Fruit fly (Drosophila melanogaster) whole organism, prepupa: ENCODE data around the gene JIL-1.
A peak's percentile ranks its signal among the peaks of the same experiment; 100 is the strongest.

Experiments
- Blimp-1 ChIP-seq: fragments of 200-800 bp; sonication (Bioruptor generic); optimal IDR thresholded peaks from 3 replicates; lab custom pipeline; 2017; ENCODE audit warnings: missing biosample characterization, missing genetic modification characterization, mild to moderate bottlenecking, moderate library complexity, missing genetic modification reagents
- CG10669 ChIP-seq: fragments of 200-800 bp; sonication (Bioruptor generic); optimal IDR thresholded peaks from 3 replicates; lab custom pipeline; 2018; ENCODE audit warnings: missing biosample characterization, mild to moderate bottlenecking, missing genetic modification characterization, moderate library complexity
- CG11294 ChIP-seq: fragments of 200-800 bp; sonication (Bioruptor generic); IDR thresholded peaks from 2 replicates; pipeline ENCODE4 v1.3.6; 2022; ENCODE audit warnings: missing biosample characterization, missing genetic modification characterization
- CG11762 ChIP-seq: fragments of 200-800 bp; sonication (Bioruptor generic); optimal IDR thresholded peaks from 3 replicates; lab custom pipeline; 2016; ENCODE audit warnings: missing biosample characterization, missing genetic modification characterization; ENCODE audit not compliant: insufficient read depth
- CG11902 ChIP-seq: fragments of 200-800 bp; sonication (Bioruptor generic); optimal IDR thresholded peaks from 3 replicates; lab custom pipeline; 2016; ENCODE audit warnings: missing biosample characterization, missing genetic modification characterization
- CG15336 ChIP-seq: fragments of 200-800 bp; sonication (Bioruptor generic); IDR thresholded peaks from 2 replicates; pipeline ENCODE4 v1.3.6; 2022; ENCODE audit warnings: missing biosample characterization, missing genetic modification characterization
- CG3032 ChIP-seq: fragments of 200-800 bp; optimal IDR thresholded peaks from 2 replicates; lab custom pipeline; 2019; ENCODE audit warnings: missing biosample characterization, mild to moderate bottlenecking, missing genetic modification characterization, moderate library complexity
- CG31627 ChIP-seq: fragments of 200-800 bp; sonication (Bioruptor generic); optimal IDR thresholded peaks from 3 replicates; lab custom pipeline; 2016; ENCODE audit warnings: missing biosample characterization, missing genetic modification characterization
- CG34406 ChIP-seq: fragments of 200-800 bp; sonication (Bioruptor generic); optimal IDR thresholded peaks from 3 replicates; lab custom pipeline; 2016; ENCODE audit warnings: missing biosample characterization, missing genetic modification characterization
- CG3919 ChIP-seq: fragments of 200-800 bp; sonication (Bioruptor generic); optimal IDR thresholded peaks from 3 replicates; lab custom pipeline; 2016; ENCODE audit warnings: missing biosample characterization, missing genetic modification characterization
- CG4318 ChIP-seq: fragments of 200-800 bp; sonication (Bioruptor generic); optimal IDR thresholded peaks from 3 replicates; lab custom pipeline; 2017; ENCODE audit warnings: missing biosample characterization, mild to moderate bottlenecking, missing genetic modification characterization
- CG6163 ChIP-seq: fragments of 200-800 bp; sonication (Bioruptor generic); IDR thresholded peaks from 3 replicates; pipeline ENCODE4 v1.3.6; 2022; ENCODE audit warnings: missing biosample characterization, missing genetic modification characterization
- CG6276 ChIP-seq: fragments of 200-800 bp; sonication (Bioruptor generic); optimal IDR thresholded peaks from 2 replicates; lab custom pipeline; 2017; ENCODE audit warnings: missing biosample characterization, mild to moderate bottlenecking, missing genetic modification characterization
- CG6792 ChIP-seq: fragments of 200-800 bp; sonication (Bioruptor generic); optimal IDR thresholded peaks from 3 replicates; lab custom pipeline; 2016; ENCODE audit warnings: missing biosample characterization, missing genetic modification characterization
- CG6808 ChIP-seq: fragments of 200-800 bp; sonication (Bioruptor generic); optimal IDR thresholded peaks from 3 replicates; lab custom pipeline; 2017; ENCODE audit warnings: missing biosample characterization, missing genetic modification characterization, mild to moderate bottlenecking, moderate library complexity, missing genetic modification reagents
- CG6854 ChIP-seq: fragments of 200-800 bp; sonication (Bioruptor generic); optimal IDR thresholded peaks from 2 replicates; lab custom pipeline; 2017; ENCODE audit warnings: missing biosample characterization, mild to moderate bottlenecking, missing genetic modification characterization
- CG7368 ChIP-seq: fragments of 200-800 bp; sonication (Bioruptor generic); optimal IDR thresholded peaks from 3 replicates; lab custom pipeline; 2016; ENCODE audit warnings: missing biosample characterization, missing genetic modification characterization
- CG8119 ChIP-seq: fragments of 200-800 bp; sonication (Bioruptor generic); IDR thresholded peaks from 3 replicates; pipeline ENCODE4 v1.3.6; 2022; ENCODE audit warnings: missing biosample characterization, missing genetic modification characterization
- CG8319 ChIP-seq: fragments of 200-800 bp; sonication (Bioruptor generic); optimal IDR thresholded peaks from 3 replicates; lab custom pipeline; 2016; ENCODE audit warnings: missing biosample characterization, missing genetic modification characterization
- CG8632 ChIP-seq: fragments of 200-800 bp; sonication (Bioruptor generic); optimal IDR thresholded peaks from 3 replicates; lab custom pipeline; 2016; ENCODE audit warnings: missing biosample characterization, missing genetic modification characterization
- Eip75B ChIP-seq: fragments of 200-800 bp; sonication (Bioruptor generic); optimal IDR thresholded peaks from 3 replicates; lab custom pipeline; 2016; ENCODE audit warnings: missing biosample characterization, missing genetic modification characterization
- Eip78C ChIP-seq: fragments of 200-800 bp; sonication (Bioruptor generic); peaks from one replicate; lab custom pipeline; 2016; ENCODE audit warnings: missing biosample characterization, missing genetic modification characterization
- Eip93F ChIP-seq: fragments of 200-800 bp; sonication (Bioruptor generic); optimal IDR thresholded peaks from 2 replicates; lab custom pipeline; 2016; ENCODE audit warnings: missing biosample characterization, mild to moderate bottlenecking, missing genetic modification characterization
- Ets96B ChIP-seq: fragments of 200-800 bp; optimal IDR thresholded peaks from 2 replicates; lab custom pipeline; 2019; ENCODE audit warnings: missing biosample characterization, mild to moderate bottlenecking, missing genetic modification characterization, moderate library complexity
- Gug ChIP-seq: fragments of 200-800 bp; sonication (Bioruptor generic); IDR thresholded peaks from 2 replicates; pipeline ENCODE4 v1.3.6; 2022; ENCODE audit warnings: missing biosample characterization, missing genetic modification characterization
- Hr39 ChIP-seq: fragments of 200-800 bp; sonication (Bioruptor generic); optimal IDR thresholded peaks from 2 replicates; lab custom pipeline; 2016; ENCODE audit warnings: missing biosample characterization, missing genetic modification characterization
- Hr4 ChIP-seq: fragments of 200-800 bp; sonication (Bioruptor generic); optimal IDR thresholded peaks from 3 replicates; lab custom pipeline; 2016; ENCODE audit warnings: missing biosample characterization, missing genetic modification characterization
- OdsH ChIP-seq: fragments of 200-800 bp; sonication (Bioruptor generic); optimal IDR thresholded peaks from 3 replicates; lab custom pipeline; 2016; ENCODE audit warnings: missing biosample characterization, missing genetic modification characterization
- Smox ChIP-seq: fragments of 200-800 bp; sonication (Bioruptor generic); optimal IDR thresholded peaks from 3 replicates; lab custom pipeline; 2016; ENCODE audit warnings: missing biosample characterization, missing genetic modification characterization
- Sox102F ChIP-seq: fragments of 200-800 bp; sonication (Bioruptor generic); optimal IDR thresholded peaks from 2 replicates; lab custom pipeline; 2016; ENCODE audit warnings: missing biosample characterization, mild to moderate bottlenecking, missing genetic modification characterization
- Sox15 ChIP-seq: fragments of 200-800 bp; sonication (Bioruptor generic); optimal IDR thresholded peaks from 3 replicates; lab custom pipeline; 2016; ENCODE audit warnings: missing biosample characterization, missing genetic modification characterization
- cyc ChIP-seq: fragments of 200-800 bp; sonication (Bioruptor generic); optimal IDR thresholded peaks from 3 replicates; lab custom pipeline; 2016; ENCODE audit warnings: missing biosample characterization, missing genetic modification characterization
- dac ChIP-seq: fragments of 200-800 bp; sonication (Bioruptor generic); optimal IDR thresholded peaks from 2 replicates; lab custom pipeline; 2017; ENCODE audit warnings: missing biosample characterization, mild to moderate bottlenecking, missing genetic modification characterization
- dsx ChIP-seq: fragments of 200-800 bp; optimal IDR thresholded peaks from 3 replicates; lab custom pipeline; 2019; ENCODE audit warnings: missing biosample characterization, mild to moderate bottlenecking, missing genetic modification characterization, moderate library complexity; ENCODE audit not compliant: poor library complexity, severe bottlenecking
- eg ChIP-seq: fragments of 200-800 bp; sonication (Bioruptor generic); IDR thresholded peaks from 3 replicates; pipeline ENCODE4 v1.3.6; 2022; ENCODE audit warnings: missing biosample characterization, missing genetic modification characterization
- esn ChIP-seq: fragments of 200-800 bp; sonication (Bioruptor generic); optimal IDR thresholded peaks from 2 replicates; lab custom pipeline; 2016; ENCODE audit warnings: missing biosample characterization, mild to moderate bottlenecking, missing genetic modification characterization, moderate library complexity
- fd59A ChIP-seq: fragments of 200-800 bp; sonication (Bioruptor generic); optimal IDR thresholded peaks from 2 replicates; lab custom pipeline; 2017; ENCODE audit warnings: missing biosample characterization, mild to moderate bottlenecking, missing genetic modification characterization, missing genetic modification reagents
- fd85E ChIP-seq: fragments of 200-800 bp; sonication (Bioruptor generic); optimal IDR thresholded peaks from 3 replicates; lab custom pipeline; 2016; ENCODE audit warnings: missing biosample characterization, missing genetic modification characterization
- lz ChIP-seq: fragments of 200-800 bp; sonication (Bioruptor generic); optimal IDR thresholded peaks from 3 replicates; lab custom pipeline; 2016; ENCODE audit warnings: missing biosample characterization, missing genetic modification characterization
- net ChIP-seq: fragments of 200-800 bp; sonication (Bioruptor generic); optimal IDR thresholded peaks from 3 replicates; lab custom pipeline; 2016; ENCODE audit warnings: missing biosample characterization, missing genetic modification characterization
- pdm3 ChIP-seq: fragments of 200-800 bp; sonication (Bioruptor generic); optimal IDR thresholded peaks from 3 replicates; lab custom pipeline; 2016; ENCODE audit warnings: missing biosample characterization, missing genetic modification characterization
- salr ChIP-seq, 2 experiments: fragments of 200-800 bp; sonication (Bioruptor generic); optimal IDR thresholded peaks; 3 replicates each; lab custom pipeline; 2016 to 2018; ENCODE audit warnings: missing biosample characterization in 2 of 2, missing genetic modification characterization in 2 of 2, mild to moderate bottlenecking in 1 of 2
- spab ChIP-seq: fragments of 200-800 bp; sonication (Bioruptor generic); optimal IDR thresholded peaks from 2 replicates; lab custom pipeline; 2017; ENCODE audit warnings: missing biosample characterization, mild to moderate bottlenecking, missing genetic modification characterization, missing genetic modification reagents
- ss ChIP-seq, 2 experiments: fragments of 200-800 bp; sonication (Bioruptor generic); optimal IDR thresholded peaks; 2 replicates in 1 of 2; 3 replicates in 1 of 2; lab custom pipeline; 2017 to 2018; ENCODE audit warnings: mild to moderate bottlenecking in 2 of 2, missing biosample characterization in 2 of 2, missing genetic modification characterization in 2 of 2, moderate library complexity in 1 of 2
- svp ChIP-seq: fragments of 200-800 bp; sonication (Bioruptor generic); peaks from one replicate; lab custom pipeline; 2016; ENCODE audit warnings: missing biosample characterization, missing genetic modification characterization
- topi ChIP-seq: fragments of 200-800 bp; sonication (Bioruptor generic); optimal IDR thresholded peaks from 3 replicates; lab custom pipeline; 2016; ENCODE audit warnings: missing biosample characterization, missing genetic modification characterization
- vri ChIP-seq: fragments of 200-800 bp; sonication (Bioruptor generic); optimal IDR thresholded peaks from 3 replicates; lab custom pipeline; 2016; ENCODE audit warnings: missing biosample characterization, mild to moderate bottlenecking, missing genetic modification characterization

JIL-1 gene

dm6 chr3L:11033327-11033975 is 59.5 kb downstream of the JIL-1 start (continued):
- TF ChIP-seq net = peak; percentile 64
- TF ChIP-seq topi (GFP tag; lab: Kevin White, UChicago) = peak; percentile 76
- peak; percentile 71 for TF ChIP-seq CG3919 (GFP tag; lab: Kevin White, UChicago)
- peak; percentile 61 for TF ChIP-seq vri
- TF ChIP-seq CG15336 (GFP tag; lab: Robert Waterston, UW) = peak; percentile 86
- TF ChIP-seq fd85E (GFP tag; lab: Kevin White, UChicago) = no peak
- TF ChIP-seq OdsH = peak; percentile 80
- TF ChIP-seq Smox (GFP tag; lab: Kevin White, UChicago) = peak; percentile 68
- TF ChIP-seq dsx (GFP tag; lab: Kevin White, UChicago) = peak; percentile 82
- TF ChIP-seq Hr4 (GFP tag; lab: Kevin White, UChicago) = peak; percentile 89
- TF ChIP-seq CG6276 (GFP tag; lab: Kevin White, UChicago) = peak; percentile 76
- TF ChIP-seq CG4318 (GFP tag; lab: Kevin White, UChicago) = peak; percentile 40
- TF ChIP-seq Ets96B = peak; percentile 85
- no peak for TF ChIP-seq Eip93F (GFP tag; lab: Kevin White, UChicago)
- peak; percentile 67 for TF ChIP-seq pdm3 (GFP tag; lab: Kevin White, UChicago)
- TF ChIP-seq CG11902 (GFP tag; lab: Kevin White, UChicago) = peak; percentile 34
- TF ChIP-seq CG8119 (GFP tag; lab: Robert Waterston, UW) = peak; percentile 88
- TF ChIP-seq Sox102F (GFP tag; lab: Kevin White, UChicago) = peak; percentile 56
- TF ChIP-seq CG6792 (GFP tag; lab: Kevin White, UChicago) = peak; percentile 59
- peak; percentile 81 for TF ChIP-seq spab (GFP tag; lab: Kevin White, UChicago)
- peak; percentile 60 for TF ChIP-seq CG31627 (GFP tag; lab: Kevin White, UChicago)
- peak; percentile 65 for TF ChIP-seq Hr39 (GFP tag; lab: Kevin White, UChicago)
- TF ChIP-seq CG3032 = peak; percentile 79
- peak; percentile 85 for TF ChIP-seq eg (GFP tag; lab: Robert Waterston, UW)
- peak; percentile 79 for TF ChIP-seq Eip75B (GFP tag; lab: Kevin White, UChicago)
- TF ChIP-seq CG6808 (GFP tag; lab: Kevin White, UChicago) = peak; percentile 80
- peak; percentile 33 to 46 for TF ChIP-seq salr (GFP tag; optimal IDR thresholded peaks at IDR 0.05; lab: Kevin White, UChicago)
- peak; percentile 54 for TF ChIP-seq cyc (GFP tag; lab: Kevin White, UChicago)
- TF ChIP-seq dac = peak; percentile 61
- peak; percentile 74 for TF ChIP-seq CG10669 (GFP tag; lab: Kevin White, UChicago)
- TF ChIP-seq lz = peak; percentile 68

- peak; percentile 65 for TF ChIP-seq svp
- peak; percentile 59; the same call in 1 of the 3 replicates for TF ChIP-seq CG6163 (GFP tag; lab: Robert Waterston, UW)
- no peak for TF ChIP-seq cyc (GFP tag; lab: Kevin White, UChicago)
- peak; percentile 29; the same call in 1 of the 2 replicates for TF ChIP-seq Gug (GFP tag; lab: Robert Waterston, UW)
- TF ChIP-seq fd85E (GFP tag; lab: Kevin White, UChicago) = no peak
- TF ChIP-seq ss (GFP tag; optimal IDR thresholded peaks at IDR 0.05; lab: Kevin White, UChicago) = peak; percentile 20 to 35
- no peak for TF ChIP-seq Sox15
- TF ChIP-seq CG11294 (GFP tag; lab: Robert Waterston, UW) = no peak
- no peak for TF ChIP-seq fd59A (GFP tag; lab: Kevin White, UChicago)
- TF ChIP-seq Sox102F (GFP tag; lab: Kevin White, UChicago) = no peak
- TF ChIP-seq CG3919 (GFP tag; lab: Kevin White, UChicago) = peak; percentile 47
- TF ChIP-seq net = no peak
- TF ChIP-seq CG6792 (GFP tag; lab: Kevin White, UChicago) = peak; percentile 13
- peak in 1 of 2 experiments; percentile 39 for TF ChIP-seq salr (GFP tag; optimal IDR thresholded peaks at IDR 0.05; lab: Kevin White, UChicago)
- peak; percentile 45 for TF ChIP-seq CG8632 (GFP tag; lab: Kevin White, UChicago)
- TF ChIP-seq esn (GFP tag; lab: Kevin White, UChicago) = no peak
- no peak for TF ChIP-seq Eip75B (GFP tag; lab: Kevin White, UChicago)
- TF ChIP-seq CG6276 (GFP tag; lab: Kevin White, UChicago) = peak; percentile 59
- no peak for TF ChIP-seq CG7368 (GFP tag; lab: Kevin White, UChicago)
- no peak for TF ChIP-seq pdm3 (GFP tag; lab: Kevin White, UChicago)
- TF ChIP-seq topi (GFP tag; lab: Kevin White, UChicago) = no peak
- no peak for TF ChIP-seq Blimp-1
- TF ChIP-seq eg (GFP tag; lab: Robert Waterston, UW) = peak; percentile 67
- no peak for TF ChIP-seq vri
- TF ChIP-seq lz = no peak
- TF ChIP-seq Hr4 (GFP tag; lab: Kevin White, UChicago) = peak; percentile 48
- no peak for TF ChIP-seq CG11762 (GFP tag; lab: Kevin White, UChicago)
- peak; percentile 35 for TF ChIP-seq OdsH
- peak; percentile 46 for TF ChIP-seq CG34406
- TF ChIP-seq Eip78C (GFP tag; lab: Kevin White, UChicago) = peak; percentile 79
- no peak for TF ChIP-seq CG6854
- no peak for TF ChIP-seq CG8319 (GFP tag; lab: Kevin White, UChicago)
These were observed 61.2 kb downstream of the JIL-1 start for dm6 chr3L:11031784-11032183.
